Worm (Caenorhabditis elegans) whole organism, L1 larva: ENCODE measurements around the gene F31D4.8.

Source experiments
- C04F5.9 ChIP-seq: sonication (generic microtip); optimal IDR thresholded peaks from 2 replicates; lab custom pipeline; 2016; ENCODE audit warnings: missing genetic modification characterization, missing compliant biosample characterization
- C16A3.4 ChIP-seq: fragments of 150-350 bp; optimal IDR thresholded peaks from 2 replicates; lab custom pipeline; 2014; ENCODE audit warnings: missing biosample characterization, missing genetic modification characterization
- C34B4.2 ChIP-seq: sonication (generic microtip); optimal IDR thresholded peaks from 2 replicates; lab custom pipeline; 2017; ENCODE audit warnings: mild to moderate bottlenecking, missing genetic modification characterization, missing compliant biosample characterization
- F16B12.6 ChIP-seq: fragments of 150-350 bp; optimal IDR thresholded peaks from 2 replicates; lab custom pipeline; 2014; ENCODE audit warnings: missing biosample characterization, missing genetic modification characterization
- Y116A8C.19 ChIP-seq: sonication (generic microtip); optimal IDR thresholded peaks from 2 replicates; lab custom pipeline; 2016; ENCODE audit warnings: missing compliant biosample characterization, missing genetic modification characterization, borderline replicate concordance
- alr-1 ChIP-seq: fragments of 200-800 bp; sonication (Bioruptor generic); optimal IDR thresholded peaks from 2 replicates; lab custom pipeline; 2018; ENCODE audit warnings: borderline replicate concordance, mild to moderate bottlenecking, missing genetic modification characterization, missing compliant biosample characterization
- aly-2 ChIP-seq: fragments of 150-350 bp; optimal IDR thresholded peaks from 2 replicates; lab custom pipeline; 2014; ENCODE audit warnings: missing biosample characterization, missing genetic modification characterization
- ama-1 ChIP-seq: fragments of 150-350 bp; optimal IDR thresholded peaks from 2 replicates; lab custom pipeline; 2014
- ceh-63 ChIP-seq: fragments of 200-800 bp; sonication (Bioruptor generic); optimal IDR thresholded peaks from 2 replicates; lab custom pipeline; 2018; ENCODE audit warnings: mild to moderate bottlenecking, missing genetic modification characterization, missing compliant biosample characterization
- ceh-8 ChIP-seq: fragments of 200-800 bp; sonication (Bioruptor generic); optimal IDR thresholded peaks from 2 replicates; lab custom pipeline; 2018; ENCODE audit warnings: mild to moderate bottlenecking, missing genetic modification characterization, moderate library complexity, missing compliant biosample characterization
- ceh-82 ChIP-seq, 3 experiments: fragments of 150-350 bp in 1 of 3; sonication (generic microtip) in 2 of 3; optimal IDR thresholded peaks; 2 replicates each; lab custom pipeline; 2014 to 2017; ENCODE audit warnings: missing biosample characterization in 3 of 3, missing genetic modification characterization in 3 of 3
- ceh-88 ChIP-seq: fragments of 200-800 bp; sonication (Bioruptor generic); IDR thresholded peaks from 2 replicates; pipeline ENCODE4 v1.3.6; 2022; ENCODE audit warnings: missing genetic modification characterization, missing compliant biosample characterization
- ces-1 ChIP-seq: fragments of 150-350 bp; optimal IDR thresholded peaks from 2 replicates; lab custom pipeline; 2014; ENCODE audit warnings: missing biosample characterization, missing genetic modification reagents, missing genetic modification characterization
- dpl-1 ChIP-seq, 3 experiments: fragments of 150-350 bp in 2 of 3; sonication (generic microtip) in 1 of 3; optimal IDR thresholded peaks; 2 replicates each; lab custom pipeline; 2014 to 2017; ENCODE audit warnings: missing biosample characterization in 3 of 3, missing genetic modification characterization in 3 of 3, missing genetic modification reagents in 3 of 3
- dsc-1 ChIP-seq: sonication (generic microtip); optimal IDR thresholded peaks from 2 replicates; lab custom pipeline; 2016; ENCODE audit warnings: mild to moderate bottlenecking, missing genetic modification characterization, missing compliant biosample characterization
- efl-1 ChIP-seq, 4 experiments: fragments of 150-350 bp; optimal IDR thresholded peaks in 3 of 4; peaks in 1 of 4; 1 replicate in 1 of 4; 2 replicates in 3 of 4; lab custom pipeline; 2014; ENCODE audit warnings: missing biosample characterization in 2 of 4, missing genetic modification characterization in 2 of 4, missing genetic modification reagents in 2 of 4
- efl-3 ChIP-seq: fragments of 200-800 bp; sonication (Bioruptor generic); optimal IDR thresholded peaks from 2 replicates; lab custom pipeline; 2018; ENCODE audit warnings: mild to moderate bottlenecking, missing genetic modification characterization, missing compliant biosample characterization
- egl-27 ChIP-seq, 2 experiments: fragments of 150-350 bp in 1 of 2; sonication (generic microtip); optimal IDR thresholded peaks; 3 replicates each; lab custom pipeline; 2017 to 2018; ENCODE audit warnings: missing biosample characterization in 2 of 2, missing genetic modification characterization in 2 of 2, missing genetic modification reagents in 2 of 2
- elt-3 ChIP-seq, 6 experiments: fragments of 150-350 bp in 1 of 6; sonication (generic microtip); optimal IDR thresholded peaks; 2 replicates each; lab custom pipeline; 2017 to 2018; ENCODE audit warnings: missing biosample characterization in 6 of 6, missing genetic modification characterization in 6 of 6, inconsistent platforms in 1 of 6
- fkh-4 ChIP-seq: sonication (generic microtip); optimal IDR thresholded peaks from 2 replicates; lab custom pipeline; 2016; ENCODE audit warnings: missing compliant biosample characterization, missing genetic modification characterization, borderline replicate concordance
- fkh-8 ChIP-seq: sonication (generic microtip); optimal IDR thresholded peaks from 2 replicates; lab custom pipeline; 2016; ENCODE audit warnings: mild to moderate bottlenecking, missing genetic modification characterization, missing compliant biosample characterization
- fos-1 ChIP-seq: fragments of 150-350 bp; optimal IDR thresholded peaks from 2 replicates; lab custom pipeline; 2014; ENCODE audit warnings: missing biosample characterization, missing genetic modification characterization
- hpl-2 ChIP-seq: fragments of 150-350 bp; optimal IDR thresholded peaks from 2 replicates; lab custom pipeline; 2014; ENCODE audit warnings: missing biosample characterization, missing genetic modification reagents, missing genetic modification characterization
- jun-1 ChIP-seq: fragments of 150-350 bp; optimal IDR thresholded peaks from 2 replicates; lab custom pipeline; 2014; ENCODE audit warnings: missing biosample characterization, missing genetic modification reagents, missing genetic modification characterization
- lin-39 ChIP-seq: fragments of 150-350 bp; optimal IDR thresholded peaks from 2 replicates; lab custom pipeline; 2014; ENCODE audit warnings: missing biosample characterization, missing genetic modification reagents, missing genetic modification characterization
- lir-3 ChIP-seq: sonication (generic microtip); optimal IDR thresholded peaks from 2 replicates; lab custom pipeline; 2016; ENCODE audit warnings: mild to moderate bottlenecking, missing genetic modification characterization, moderate library complexity, missing compliant biosample characterization; ENCODE audit not compliant: poor library complexity
- mab-9 ChIP-seq: fragments of 200-800 bp; sonication (Bioruptor generic); IDR thresholded peaks from 2 replicates; pipeline ENCODE4 v1.3.6; 2022; ENCODE audit warnings: missing genetic modification reagents, missing genetic modification characterization, missing compliant biosample characterization
- mef-2 ChIP-seq: fragments of 150-350 bp; optimal IDR thresholded peaks from 2 replicates; lab custom pipeline; 2014; ENCODE audit warnings: missing biosample characterization, missing genetic modification characterization
- mep-1 ChIP-seq: fragments of 150-350 bp; optimal IDR thresholded peaks from 2 replicates; lab custom pipeline; 2014; ENCODE audit warnings: missing biosample characterization, missing genetic modification characterization
- nhr-12 ChIP-seq: sonication (generic microtip); optimal IDR thresholded peaks from 2 replicates; lab custom pipeline; 2017; ENCODE audit warnings: missing biosample characterization, missing genetic modification characterization
- nhr-20 ChIP-seq: sonication (generic microtip); optimal IDR thresholded peaks from 2 replicates; lab custom pipeline; 2016; ENCODE audit warnings: mild to moderate bottlenecking, missing genetic modification characterization, missing compliant biosample characterization
- nhr-28 ChIP-seq: fragments of 150-350 bp; optimal IDR thresholded peaks from 2 replicates; lab custom pipeline; 2014; ENCODE audit warnings: missing biosample characterization, missing genetic modification characterization
- nhr-71 ChIP-seq: sonication (generic microtip); optimal IDR thresholded peaks from 2 replicates; lab custom pipeline; 2016; ENCODE audit warnings: mild to moderate bottlenecking, missing genetic modification characterization, moderate library complexity, missing compliant biosample characterization
- nhr-76 ChIP-seq: sonication (generic microtip); optimal IDR thresholded peaks from 2 replicates; lab custom pipeline; 2017; ENCODE audit warnings: missing biosample characterization, missing genetic modification characterization
- nhr-85 ChIP-seq: sonication (generic microtip); peaks from one replicate; lab custom pipeline; 2016; ENCODE audit warnings: missing genetic modification characterization, inconsistent platforms, missing compliant biosample characterization
- nhr-90 ChIP-seq: sonication (generic microtip); optimal IDR thresholded peaks from 2 replicates; lab custom pipeline; 2016; ENCODE audit warnings: mild to moderate bottlenecking, missing genetic modification characterization, missing compliant biosample characterization; ENCODE audit not compliant: poor library complexity
- rnt-1 ChIP-seq: sonication (generic microtip); optimal IDR thresholded peaks from 2 replicates; lab custom pipeline; 2016; ENCODE audit warnings: mild to moderate bottlenecking, missing genetic modification characterization, moderate library complexity, missing compliant biosample characterization
- skn-1 ChIP-seq: fragments of 150-350 bp; optimal IDR thresholded peaks from 2 replicates; lab custom pipeline; 2014; ENCODE audit warnings: missing biosample characterization, missing genetic modification characterization
- snu-23 ChIP-seq: sonication (generic microtip); optimal IDR thresholded peaks from 2 replicates; lab custom pipeline; 2016; ENCODE audit warnings: missing genetic modification characterization, missing compliant biosample characterization
- sox-4 ChIP-seq: sonication (generic microtip); optimal IDR thresholded peaks from 2 replicates; lab custom pipeline; 2016; ENCODE audit warnings: missing genetic modification characterization, missing compliant biosample characterization
- sptf-1 ChIP-seq: fragments of 150-350 bp; optimal IDR thresholded peaks from 2 replicates; lab custom pipeline; 2014; ENCODE audit warnings: missing biosample characterization, missing genetic modification characterization
- sup-37 ChIP-seq: fragments of 200-800 bp; sonication (Bioruptor generic); optimal IDR thresholded peaks from 2 replicates; lab custom pipeline; 2018; ENCODE audit warnings: mild to moderate bottlenecking, missing genetic modification characterization, missing compliant biosample characterization
- tbx-2 ChIP-seq: sonication (generic microtip); optimal IDR thresholded peaks from 2 replicates; lab custom pipeline; 2016; ENCODE audit warnings: missing genetic modification characterization, missing compliant biosample characterization
- tlp-1 ChIP-seq: fragments of 150-350 bp; optimal IDR thresholded peaks from 2 replicates; lab custom pipeline; 2014; ENCODE audit warnings: missing biosample characterization, missing genetic modification characterization
- unc-130 ChIP-seq: fragments of 150-350 bp; optimal IDR thresholded peaks from 2 replicates; lab custom pipeline; 2017; ENCODE audit warnings: missing biosample characterization, missing genetic modification characterization, inconsistent platforms
- unc-62 ChIP-seq: fragments of 150-350 bp; optimal IDR thresholded peaks from 2 replicates; lab custom pipeline; 2014; ENCODE audit warnings: missing biosample characterization, missing genetic modification reagents, missing genetic modification characterization
- unc-98 ChIP-seq: fragments of 200-800 bp; sonication (Bioruptor generic); IDR thresholded peaks from 2 replicates; pipeline ENCODE4 v1.3.6; 2022; ENCODE audit warnings: missing genetic modification characterization, missing compliant biosample characterization
- xbp-1 ChIP-seq: sonication (generic microtip); optimal IDR thresholded peaks from 2 replicates; lab custom pipeline; 2016; ENCODE audit warnings: missing genetic modification characterization, missing compliant biosample characterization
- zag-1 ChIP-seq: fragments of 150-350 bp; optimal IDR thresholded peaks from 2 replicates; lab custom pipeline; 2014; ENCODE audit warnings: missing biosample characterization, missing genetic modification characterization
- ztf-11 ChIP-seq, 2 experiments: sonication (generic microtip); optimal IDR thresholded peaks; 2 replicates each; lab custom pipeline; 2016 to 2017; ENCODE audit warnings: missing genetic modification characterization in 2 of 2, missing biosample characterization in 1 of 2, missing compliant biosample characterization in 1 of 2

F31D4.8 gene

DNA sequence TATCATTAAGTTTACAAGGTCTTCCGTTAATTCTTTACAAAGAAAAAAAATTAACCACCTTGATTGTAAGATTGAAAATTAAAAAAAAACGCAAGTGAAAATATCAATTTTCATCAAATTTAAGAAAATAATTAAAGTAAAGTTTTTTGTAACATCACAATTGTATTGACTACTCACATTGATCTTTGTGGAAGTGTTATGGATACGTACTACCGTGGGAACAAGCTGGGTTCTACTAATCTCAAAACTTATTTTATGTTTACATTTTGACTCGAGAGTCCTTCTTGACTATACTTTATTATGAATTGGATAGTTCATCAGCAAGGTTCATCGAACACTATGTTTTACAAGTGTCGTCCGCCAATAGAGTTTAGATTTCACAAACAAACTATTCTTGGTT, 38.7 kb downstream of the F31D4.8 start, which contains the start of gene num-1:
TSS of gene num-1 (plus strand) at position 301 of the 400 bp plus-strand sequence.
- TF ChIP-seq unc-98 (GFP tag; lab: Robert Waterston, UW) = no peak
- TF ChIP-seq nhr-76 (tag; lab: Kevin White, UChicago) = no peak
- TF ChIP-seq lin-39 (tag; lab: Kevin White, UChicago) = no peak

DNA sequence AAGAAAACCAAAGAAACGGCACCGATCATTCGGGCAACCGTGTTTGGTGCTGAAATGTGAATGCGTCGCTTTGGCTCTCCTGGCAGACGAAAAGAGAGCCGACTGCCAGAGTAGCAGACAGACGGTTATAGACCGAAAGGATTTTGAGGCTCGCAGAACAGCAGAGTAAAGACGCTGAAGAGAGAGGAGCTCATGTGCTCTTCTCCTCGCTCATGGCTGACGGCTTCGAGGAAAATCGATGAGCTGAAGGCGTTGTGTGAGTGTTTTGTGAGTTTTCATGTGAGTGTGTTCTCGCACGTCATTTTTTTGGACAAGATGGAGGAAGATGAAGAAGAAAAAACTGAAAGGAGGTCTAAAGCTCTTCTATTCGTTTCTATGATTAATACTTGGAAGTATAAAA, 39.4 kb downstream of the F31D4.8 start, which contains the start of gene sbt-1:
TSS of gene sbt-1 (minus strand) at position 62 of the 400 bp plus-strand sequence.
- TF ChIP-seq nhr-85 (tag; lab: Kevin White, UChicago) (no peak), lin-39 (tag; lab: Kevin White, UChicago) (no peak), unc-62 (GFP tag; lab: Kevin White, UChicago) (no peak), aly-2 (tag; lab: Kevin White, UChicago) (peak; percentile 2), mab-9 (no peak), dsc-1 (tag; lab: Kevin White, UChicago) (peak; percentile 38), nhr-90 (tag; lab: Kevin White, UChicago) (no peak), fkh-4 (tag; lab: Kevin White, UChicago) (no peak), ceh-88 (no peak), ztf-11 (tag; optimal IDR thresholded peaks at IDR 0.05; lab: Kevin White, UChicago) (no peak), zag-1 (tag; lab: Kevin White, UChicago) (peak; percentile 2), ceh-82 (tag; optimal IDR thresholded peaks at IDR 0.05; lab: Kevin White, UChicago) (peak; percentile 58 to 85 (median 61)), unc-130 (tag; lab: Kevin White, UChicago) (no peak), skn-1 (tag; lab: Kevin White, UChicago) (peak; percentile 11), rnt-1 (tag; lab: Kevin White, UChicago) (no peak), F16B12.6 (peak; percentile 2), egl-27 (tag; optimal IDR thresholded peaks at IDR 0.05; lab: Kevin White, UChicago) (no peak), ama-1 (lab: Kevin White, UChicago) (no peak), elt-3 (tag; optimal IDR thresholded peaks at IDR 0.05; lab: Kevin White, UChicago) (no peak), lir-3 (tag; lab: Kevin White, UChicago) (peak; percentile 0), C04F5.9 (no peak), tbx-2 (tag; lab: Kevin White, UChicago) (peak; percentile 63), C34B4.2 (tag; lab: Kevin White, UChicago) (no peak), mep-1 (tag; lab: Kevin White, UChicago) (peak; percentile 58), jun-1 (tag; lab: Kevin White, UChicago) (peak; percentile 11), nhr-20 (peak; percentile 5), nhr-71 (peak; percentile 75), tlp-1 (tag; lab: Kevin White, UChicago) (no peak), Y116A8C.19 (tag; lab: Kevin White, UChicago) (no peak), mef-2 (tag; lab: Kevin White, UChicago) (no peak), nhr-28 (tag; lab: Kevin White, UChicago) (no peak), unc-98 (GFP tag; lab: Robert Waterston, UW) (no peak), sptf-1 (tag; lab: Kevin White, UChicago) (no peak), ceh-63 (GFP tag; lab: Kevin White, UChicago) (no peak), sup-37 (no peak), nhr-12 (tag; lab: Kevin White, UChicago) (no peak), snu-23 (GFP tag; lab: Kevin White, UChicago) (peak; percentile 64), xbp-1 (tag; lab: Kevin White, UChicago) (peak; percentile 23), ces-1 (peak; percentile 55), ceh-8 (no peak), hpl-2 (GFP tag; lab: Kevin White, UChicago) (no peak), alr-1 (tag; lab: Kevin White, UChicago) (no peak), efl-1 (optimal IDR thresholded peaks at IDR 0.05; lab: Kevin White, UChicago) (peak; percentile 49 to 64), efl-1 (GFP tag; optimal IDR thresholded peaks at IDR 0.05 in 1 of 2; lab: Kevin White, UChicago) (peak in 1 of 2 experiments; percentile 7), C16A3.4 (no peak), fos-1 (tag; lab: Kevin White, UChicago) (peak; percentile 37), fkh-8 (tag; lab: Kevin White, UChicago) (peak; percentile 93), sox-4 (tag; lab: Kevin White, UChicago) (no peak), efl-3 (GFP tag; lab: Kevin White, UChicago) (no peak), dpl-1 (GFP tag; optimal IDR thresholded peaks at IDR 0.05; lab: Kevin White, UChicago) (peak in 2 of 3 experiments; percentile 22 to 38)
